Fruit fly (Drosophila melanogaster) whole organism, embryonic: ENCODE measurements around the gene CG44405.

Experiments
- CG10431 ChIP-seq: fragments of 200-800 bp; sonication (Bioruptor generic); optimal IDR thresholded peaks from 3 replicates; lab custom pipeline; 2018; ENCODE audit warnings: missing biosample characterization, mild to moderate bottlenecking, missing genetic modification characterization
- CG10565 ChIP-seq: fragments of 200-800 bp; sonication (Bioruptor generic); optimal IDR thresholded peaks from 3 replicates; lab custom pipeline; 2016; ENCODE audit warnings: missing biosample characterization, mild to moderate bottlenecking, missing genetic modification characterization
- CG11504 ChIP-seq: fragments of 200-800 bp; sonication (Bioruptor generic); optimal IDR thresholded peaks from 3 replicates; lab custom pipeline; 2019; ENCODE audit warnings: missing biosample characterization, mild to moderate bottlenecking, missing genetic modification characterization, moderate library complexity
- CG13287 ChIP-seq: fragments of 200-800 bp; sonication (Bioruptor generic); IDR thresholded peaks from 2 replicates; pipeline ENCODE4 v1.3.6; 2022; ENCODE audit warnings: missing biosample characterization, missing genetic modification characterization; ENCODE audit not compliant: partially characterized antibody
- CG14050 ChIP-seq: fragments of 200-800 bp; sonication (Bioruptor generic); IDR thresholded peaks from 3 replicates; pipeline ENCODE4 v1.3.6; 2022; ENCODE audit warnings: missing biosample characterization, missing genetic modification characterization
- CG14710 ChIP-seq: fragments of 200-800 bp; sonication (Bioruptor generic); optimal IDR thresholded peaks from 3 replicates; lab custom pipeline; 2019; ENCODE audit warnings: missing biosample characterization, mild to moderate bottlenecking, missing genetic modification characterization, moderate library complexity
- CG14965 ChIP-seq: fragments of 200-800 bp; sonication (Bioruptor generic); optimal IDR thresholded peaks from 2 replicates; lab custom pipeline; 2016; ENCODE audit warnings: missing biosample characterization, missing genetic modification characterization, borderline replicate concordance
- CG15269 ChIP-seq: fragments of 200-800 bp; sonication (Bioruptor generic); optimal IDR thresholded peaks from 2 replicates; lab custom pipeline; 2018; ENCODE audit warnings: missing biosample characterization, mild to moderate bottlenecking, missing genetic modification characterization, moderate library complexity
- CG15479 ChIP-seq: fragments of 200-800 bp; sonication (Bioruptor generic); optimal IDR thresholded peaks from 3 replicates; lab custom pipeline; 2019; ENCODE audit warnings: missing biosample characterization, mild to moderate bottlenecking, missing genetic modification characterization, moderate library complexity
- CG1647 ChIP-seq: fragments of 200-800 bp; sonication (Bioruptor generic); optimal IDR thresholded peaks from 3 replicates; lab custom pipeline; 2016; ENCODE audit warnings: missing biosample characterization, missing genetic modification characterization
- CG17361 ChIP-seq: fragments of 200-800 bp; sonication (Bioruptor generic); IDR thresholded peaks from 3 replicates; pipeline ENCODE4 v1.3.6; 2022; ENCODE audit warnings: missing biosample characterization, missing genetic modification characterization
- CG17912 ChIP-seq: fragments of 200-800 bp; sonication (Bioruptor generic); optimal IDR thresholded peaks from 2 replicates; lab custom pipeline; 2018; ENCODE audit warnings: missing biosample characterization, mild to moderate bottlenecking, missing genetic modification characterization
- CG18599 ChIP-seq: fragments of 200-800 bp; sonication (Bioruptor generic); optimal IDR thresholded peaks from 3 replicates; lab custom pipeline; 2017; ENCODE audit warnings: missing biosample characterization, missing genetic modification characterization, mild to moderate bottlenecking, moderate library complexity, missing genetic modification reagents
- CG18764 ChIP-seq: fragments of 200-800 bp; sonication (Bioruptor generic); optimal IDR thresholded peaks from 3 replicates; lab custom pipeline; 2016; ENCODE audit warnings: missing biosample characterization, missing genetic modification characterization
- CG3163 ChIP-seq: fragments of 200-800 bp; sonication (Bioruptor generic); optimal IDR thresholded peaks from 3 replicates; lab custom pipeline; 2016; ENCODE audit warnings: missing biosample characterization, missing genetic modification characterization
- CG3407 ChIP-seq: fragments of 200-800 bp; sonication (Bioruptor generic); optimal IDR thresholded peaks from 2 replicates; lab custom pipeline; 2018; ENCODE audit warnings: missing biosample characterization, mild to moderate bottlenecking, missing genetic modification characterization
- CG4707 ChIP-seq: fragments of 200-800 bp; sonication (Bioruptor generic); optimal IDR thresholded peaks from 2 replicates; lab custom pipeline; 2018; ENCODE audit warnings: missing biosample characterization, mild to moderate bottlenecking, missing genetic modification characterization, moderate library complexity
- CG4730 ChIP-seq: fragments of 200-800 bp; sonication (Bioruptor generic); IDR thresholded peaks from 2 replicates; pipeline ENCODE4 v1.3.6; 2022; ENCODE audit warnings: missing biosample characterization, missing genetic modification characterization
- CG5953 ChIP-seq: fragments of 200-800 bp; sonication (Bioruptor generic); IDR thresholded peaks from 2 replicates; pipeline ENCODE4 v1.3.6; 2022; ENCODE audit warnings: missing biosample characterization, missing genetic modification characterization
- CG8478 ChIP-seq: fragments of >200 bp; optimal IDR thresholded peaks from 2 replicates; lab custom pipeline; 2018
- CG8765 ChIP-seq: fragments of 200-800 bp; sonication (Bioruptor generic); IDR thresholded peaks from 2 replicates; pipeline ENCODE4 v1.3.6; 2022; ENCODE audit warnings: missing biosample characterization, missing genetic modification characterization
- Dbx ChIP-seq: fragments of 200-800 bp; sonication (Bioruptor generic); IDR thresholded peaks from 3 replicates; pipeline ENCODE4 v1.3.6; 2022; ENCODE audit warnings: missing biosample characterization, missing genetic modification characterization
- Dek ChIP-seq: fragments of 200-800 bp; sonication (Bioruptor generic); optimal IDR thresholded peaks from 3 replicates; lab custom pipeline; 2019; ENCODE audit warnings: missing biosample characterization, mild to moderate bottlenecking, missing genetic modification characterization, moderate library complexity
- Doc2 ChIP-seq: fragments of 200-800 bp; sonication (Bioruptor generic); IDR thresholded peaks from 2 replicates; pipeline ENCODE4 v1.3.6; 2022; ENCODE audit warnings: missing biosample characterization, missing genetic modification characterization
- E2f2 ChIP-seq: fragments of 200-800 bp; sonication (Bioruptor generic); IDR thresholded peaks from 2 replicates; pipeline ENCODE4 v1.3.6; 2022; ENCODE audit warnings: missing biosample characterization, missing genetic modification characterization
- Elba2 ChIP-seq: fragments of 200-800 bp; sonication (Bioruptor generic); optimal IDR thresholded peaks from 3 replicates; lab custom pipeline; 2016; ENCODE audit warnings: missing biosample characterization, missing genetic modification characterization
- Gug ChIP-seq: fragments of 200-800 bp; sonication (Bioruptor generic); IDR thresholded peaks from 4 replicates; pipeline ENCODE4 v1.3.6; 2022; ENCODE audit warnings: missing biosample characterization, missing genetic modification characterization
- H15 ChIP-seq: fragments of 200-800 bp; sonication (Bioruptor generic); IDR thresholded peaks from 3 replicates; pipeline ENCODE4 v1.3.6; 2022; ENCODE audit warnings: missing biosample characterization, missing genetic modification characterization
- HLH3B ChIP-seq: fragments of 200-800 bp; sonication (Bioruptor generic); IDR thresholded peaks from 2 replicates; pipeline ENCODE4 v1.3.6; 2022; ENCODE audit warnings: missing biosample characterization, missing genetic modification characterization
- Meics ChIP-seq: fragments of 200-800 bp; sonication (Bioruptor generic); optimal IDR thresholded peaks from 2 replicates; lab custom pipeline; 2017; ENCODE audit warnings: missing biosample characterization, mild to moderate bottlenecking, missing genetic modification characterization
- Myb ChIP-seq: fragments of 200-800 bp; sonication (Bioruptor generic); optimal IDR thresholded peaks from 2 replicates; lab custom pipeline; 2016; ENCODE audit warnings: missing biosample characterization, missing genetic modification characterization
- NfI ChIP-seq: fragments of 200-800 bp; sonication (Bioruptor generic); optimal IDR thresholded peaks from 3 replicates; lab custom pipeline; 2018; ENCODE audit warnings: missing biosample characterization, mild to moderate bottlenecking, missing genetic modification characterization, moderate library complexity
- Sox100B ChIP-seq: fragments of 200-800 bp; sonication (Bioruptor generic); optimal IDR thresholded peaks from 3 replicates; lab custom pipeline; 2018; ENCODE audit warnings: missing biosample characterization, mild to moderate bottlenecking, missing genetic modification characterization
- Sox102F ChIP-seq: fragments of 200-800 bp; sonication (Bioruptor generic); optimal IDR thresholded peaks from 2 replicates; lab custom pipeline; 2018; ENCODE audit warnings: missing biosample characterization, mild to moderate bottlenecking, missing genetic modification characterization, moderate library complexity
- Xrp1 ChIP-seq: fragments of 200-800 bp; sonication (Bioruptor generic); IDR thresholded peaks from 2 replicates; pipeline ENCODE4 v1.3.6; 2022; ENCODE audit warnings: missing biosample characterization, missing genetic modification characterization
- bbx ChIP-seq: fragments of 200-800 bp; sonication (Bioruptor generic); IDR thresholded peaks from 2 replicates; pipeline ENCODE4 v1.3.6; 2022; ENCODE audit warnings: missing biosample characterization, missing genetic modification characterization; ENCODE audit not compliant: partially characterized antibody
- corto ChIP-seq: fragments of 200-800 bp; sonication (Bioruptor generic); optimal IDR thresholded peaks from 2 replicates; lab custom pipeline; 2016; ENCODE audit warnings: missing biosample characterization, mild to moderate bottlenecking, missing genetic modification characterization, moderate library complexity
- croc ChIP-seq: fragments of 200-800 bp; sonication (Bioruptor generic); conservative IDR thresholded peaks from 3 replicates; pipeline ENCODE4 v1.3.6; 2022; ENCODE audit warnings: missing biosample characterization, missing genetic modification characterization
- dm ChIP-seq: fragments of 200-800 bp; sonication (Bioruptor generic); optimal IDR thresholded peaks from 3 replicates; lab custom pipeline; 2016; ENCODE audit warnings: missing biosample characterization, missing genetic modification characterization
- dysf ChIP-seq: fragments of 200-800 bp; sonication (Bioruptor generic); IDR thresholded peaks from 3 replicates; pipeline ENCODE4 v1.3.6; 2022; ENCODE audit warnings: missing biosample characterization, missing genetic modification characterization
- gcm2 ChIP-seq: fragments of 200-800 bp; sonication (Bioruptor generic); optimal IDR thresholded peaks from 2 replicates; lab custom pipeline; 2016; ENCODE audit warnings: missing biosample characterization, missing genetic modification characterization
- mam ChIP-seq: fragments of 200-800 bp; sonication (Bioruptor generic); optimal IDR thresholded peaks from 3 replicates; lab custom pipeline; 2016; ENCODE audit warnings: missing biosample characterization, missing genetic modification characterization
- pan ChIP-seq, 4 experiments: fragments of >200 bp in 3 of 4; fragments of 200-800 bp in 1 of 4; sonication (Bioruptor generic) in 1 of 4; optimal IDR thresholded peaks in 3 of 4; IDR thresholded peaks in 1 of 4; 2 replicates each; pipeline versions ENCODE4 v1.3.6 to Lab custom; 2017 to 2022; ENCODE audit warnings: missing biosample characterization in 2 of 4, missing genetic modification characterization in 2 of 4, mixed read lengths in 1 of 4
- repo ChIP-seq: fragments of 200-800 bp; sonication (Bioruptor generic); optimal IDR thresholded peaks from 2 replicates; lab custom pipeline; 2016; ENCODE audit warnings: missing biosample characterization, missing genetic modification characterization
- run ChIP-seq: fragments of 200-800 bp; sonication (Bioruptor generic); optimal IDR thresholded peaks from 3 replicates; lab custom pipeline; 2018; ENCODE audit warnings: missing biosample characterization, mild to moderate bottlenecking, missing genetic modification characterization
- slp2 ChIP-seq: fragments of 200-800 bp; sonication (Bioruptor generic); optimal IDR thresholded peaks from 2 replicates; lab custom pipeline; 2016; ENCODE audit warnings: missing biosample characterization, missing genetic modification characterization
- so ChIP-seq: fragments of 200-800 bp; sonication (Bioruptor generic); IDR thresholded peaks from 3 replicates; pipeline ENCODE4 v1.3.6; 2022; ENCODE audit warnings: missing biosample characterization, missing genetic modification characterization
- tio ChIP-seq: fragments of 200-800 bp; sonication (Bioruptor generic); optimal IDR thresholded peaks from 2 replicates; lab custom pipeline; 2017; ENCODE audit warnings: missing biosample characterization, missing genetic modification characterization, inconsistent platforms
- vvl ChIP-seq: fragments of 200-800 bp; sonication (Bioruptor generic); IDR thresholded peaks from 2 replicates; pipeline ENCODE4 v1.3.6; 2022; ENCODE audit warnings: missing biosample characterization, missing genetic modification characterization

Gene CG44405

DNA sequence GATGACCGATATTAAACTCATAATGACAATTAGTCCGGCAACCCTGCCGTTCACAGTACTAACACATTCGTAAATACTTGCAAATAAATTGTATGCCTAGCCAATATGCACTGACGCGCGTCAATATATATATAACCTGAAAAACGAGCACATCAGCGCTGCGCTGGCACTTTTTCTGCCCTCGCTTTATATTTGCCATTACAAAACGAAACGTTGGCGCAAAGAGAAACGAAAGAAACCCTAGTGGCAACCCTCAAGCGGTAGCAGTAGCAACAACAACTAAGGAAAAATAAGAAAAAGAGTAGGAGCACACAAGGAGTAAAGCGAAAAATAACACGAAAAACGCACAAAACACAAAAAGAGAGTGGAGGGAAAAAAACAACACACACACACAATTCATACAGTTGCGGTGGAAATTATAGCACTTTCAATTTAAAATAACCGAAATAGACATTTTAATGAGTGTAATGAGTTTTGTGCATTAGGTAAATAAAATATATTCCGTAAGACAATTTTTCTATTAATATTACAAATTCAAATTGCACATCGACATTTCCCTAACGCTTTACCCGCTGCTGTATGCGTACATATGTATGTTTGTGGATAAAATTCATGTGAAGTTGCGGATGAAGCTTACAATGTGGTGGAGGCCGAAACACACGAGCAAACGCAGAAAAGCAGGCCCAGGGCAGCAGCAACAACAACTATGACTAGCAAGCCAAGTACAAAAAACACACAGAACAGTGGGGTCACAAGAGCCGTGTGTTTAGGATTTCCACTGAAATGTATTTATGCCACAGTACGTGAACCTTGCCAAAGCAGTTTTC is 8.8 kb upstream of the CG44405 start (continued):
- TF ChIP-seq repo (GFP tag; lab: Kevin White, UChicago) (peak; percentile 96), CG18599 (GFP tag; lab: Kevin White, UChicago) (peak; percentile 100), NfI (peak; percentile 99), H15 (GFP tag; lab: Robert Waterston, UW) (peak; percentile 98), vvl (GFP tag; lab: Robert Waterston, UW) (peak; percentile 100), CG15269 (tag; lab: Kevin White, UChicago) (peak; percentile 99), CG18764 (peak; percentile 97), CG1647 (GFP tag; lab: Kevin White, UChicago) (peak; percentile 98), gcm2 (GFP tag; lab: Kevin White, UChicago) (peak; percentile 99), CG17912 (peak; percentile 95), CG8478 (no peak), corto (GFP tag; lab: Kevin White, UChicago) (peak; percentile 94), Elba2 (GFP tag; lab: Kevin White, UChicago) (peak; percentile 72), Sox102F (GFP tag; lab: Kevin White, UChicago) (peak; percentile 99), CG3163 (GFP tag; lab: Kevin White, UChicago) (peak; percentile 89), CG8765 (GFP tag; lab: Robert Waterston, UW) (peak; percentile 97), Gug (peak; percentile 95), Dbx (peak; percentile 99), CG14965 (GFP tag; lab: Kevin White, UChicago) (peak; percentile 81), mam (GFP tag; lab: Kevin White, UChicago) (peak; percentile 98), CG11504 (tag; lab: Kevin White, UChicago) (peak; percentile 98), Xrp1 (GFP tag; lab: Robert Waterston, UW) (peak; percentile 99), run (tag; lab: Kevin White, UChicago) (peak; percentile 99), pan (optimal IDR thresholded peaks at IDR 0.05; lab: Kevin White, UChicago) (no peak), pan (GFP tag; optimal IDR thresholded peaks at IDR 0.05 in 1 of 2, IDR thresholded peaks at IDR 0.05 in 1 of 2) (peak in 1 of 2 experiments; percentile 99), dysf (GFP tag; lab: Robert Waterston, UW) (peak; percentile 99), Sox100B (GFP tag; lab: Kevin White, UChicago) (peak; percentile 99), CG13287 (GFP tag; lab: Robert Waterston, UW) (peak; percentile 28), Doc2 (peak; percentile 93), CG14710 (peak; percentile 98), bbx (no peak), dm (GFP tag; lab: Kevin White, UChicago) (peak; percentile 96), CG4730 (GFP tag; lab: Robert Waterston, UW) (peak; percentile 98), CG4707 (GFP tag; lab: Kevin White, UChicago) (peak; percentile 97), Myb (GFP tag; lab: Kevin White, UChicago) (peak; percentile 90), CG10565 (GFP tag; lab: Kevin White, UChicago) (peak; percentile 93), CG5953 (GFP tag; lab: Robert Waterston, UW) (peak; percentile 99), CG14050 (GFP tag; lab: Robert Waterston, UW) (peak; percentile 99), CG3407 (GFP tag; lab: Kevin White, UChicago) (peak; percentile 98), Meics (peak; percentile 99), CG15479 (peak; percentile 75), CG10431 (peak; percentile 96), croc (GFP tag; lab: Robert Waterston, UW) (peak; percentile 98), tio (GFP tag; lab: Kevin White, UChicago) (peak; percentile 99), HLH3B (GFP tag; lab: Robert Waterston, UW) (peak; percentile 99), slp2 (GFP tag; lab: Kevin White, UChicago) (peak; percentile 98), CG17361 (GFP tag; lab: Robert Waterston, UW) (peak; percentile 97), so (GFP tag; lab: Robert Waterston, UW) (peak; percentile 99), Dek (tag; lab: Kevin White, UChicago) (peak; percentile 99), E2f2 (GFP tag; lab: Robert Waterston, UW) (peak; percentile 91)
